Fruit fly (Drosophila melanogaster) whole organism, embryonic: ENCODE results near the gene Cog2.

ENCODE experiments used
- Ada2b ChIP-seq: fragments of 200-800 bp; sonication (Bioruptor generic); IDR thresholded peaks from 2 replicates; pipeline ENCODE4 v1.3.6; 2022; ENCODE audit warnings: missing biosample characterization, missing genetic modification characterization
- Atf6 ChIP-seq: fragments of 200-800 bp; sonication (Bioruptor generic); IDR thresholded peaks from 2 replicates; pipeline ENCODE4 v1.3.6; 2022; ENCODE audit warnings: missing biosample characterization, missing genetic modification characterization
- Bgb ChIP-seq: fragments of 200-800 bp; sonication (Bioruptor generic); IDR thresholded peaks from 2 replicates; pipeline ENCODE4 v1.3.6; 2022; ENCODE audit warnings: missing biosample characterization, missing genetic modification characterization; ENCODE audit not compliant: partially characterized antibody
- Blimp-1 ChIP-seq: fragments of 200-800 bp; sonication (Bioruptor generic); optimal IDR thresholded peaks from 3 replicates; lab custom pipeline; 2018; ENCODE audit warnings: missing biosample characterization, missing genetic modification characterization, mild to moderate bottlenecking, moderate library complexity, missing genetic modification reagents
- CG10267 ChIP-seq: fragments of 200-800 bp; sonication (Bioruptor generic); optimal IDR thresholded peaks from 2 replicates; lab custom pipeline; 2018; ENCODE audit warnings: missing biosample characterization, mild to moderate bottlenecking, missing genetic modification characterization, moderate library complexity
- CG11085 ChIP-seq: fragments of 200-800 bp; sonication (Bioruptor generic); IDR thresholded peaks from 2 replicates; pipeline ENCODE4 v1.3.6; 2022; ENCODE audit warnings: missing biosample characterization, missing genetic modification characterization
- CG13123 ChIP-seq: fragments of 200-800 bp; sonication (Bioruptor generic); optimal IDR thresholded peaks from 2 replicates; lab custom pipeline; 2016; ENCODE audit warnings: missing biosample characterization, missing genetic modification characterization
- CG14860 ChIP-seq: fragments of 200-800 bp; sonication (Bioruptor generic); IDR thresholded peaks from 3 replicates; pipeline ENCODE4 v1.3.6; 2022; ENCODE audit warnings: missing biosample characterization, missing genetic modification characterization; ENCODE audit not compliant: partially characterized antibody
- CG17612 ChIP-seq: fragments of 200-800 bp; sonication (Bioruptor generic); IDR thresholded peaks from 2 replicates; pipeline ENCODE4 v1.3.6; 2022; ENCODE audit warnings: missing biosample characterization, missing genetic modification characterization
- CG18011 ChIP-seq: fragments of 200-800 bp; sonication (Bioruptor generic); optimal IDR thresholded peaks from 2 replicates; lab custom pipeline; 2017; ENCODE audit warnings: missing biosample characterization, missing genetic modification characterization, mild to moderate bottlenecking, moderate library complexity, missing genotype
- CG18764 ChIP-seq: fragments of 200-800 bp; sonication (Bioruptor generic); optimal IDR thresholded peaks from 3 replicates; lab custom pipeline; 2016; ENCODE audit warnings: missing biosample characterization, missing genetic modification characterization
- CG33557 ChIP-seq: fragments of 200-800 bp; sonication (Bioruptor generic); optimal IDR thresholded peaks from 2 replicates; lab custom pipeline; 2019; ENCODE audit warnings: missing biosample characterization, mild to moderate bottlenecking, missing genetic modification characterization, moderate library complexity
- CG3995 ChIP-seq: fragments of 200-800 bp; sonication (Bioruptor generic); optimal IDR thresholded peaks from 3 replicates; lab custom pipeline; 2016; ENCODE audit warnings: missing biosample characterization, missing genetic modification characterization
- CG6689 ChIP-seq: fragments of 200-800 bp; sonication (Bioruptor generic); IDR thresholded peaks from 2 replicates; pipeline ENCODE4 v1.3.6; 2022; ENCODE audit warnings: missing biosample characterization, missing genetic modification characterization
- CG6765 ChIP-seq: fragments of 200-800 bp; sonication (Bioruptor generic); optimal IDR thresholded peaks from 3 replicates; lab custom pipeline; 2017; ENCODE audit warnings: missing biosample characterization, mild to moderate bottlenecking, missing genetic modification characterization
- CG7372 ChIP-seq: fragments of 200-800 bp; sonication (Bioruptor generic); IDR thresholded peaks from 2 replicates; pipeline ENCODE4 v1.3.6; 2022; ENCODE audit warnings: missing biosample characterization, missing genetic modification characterization
- CG8924 ChIP-seq: fragments of 200-800 bp; optimal IDR thresholded peaks from 3 replicates; lab custom pipeline; 2019; ENCODE audit warnings: missing biosample characterization, mild to moderate bottlenecking, missing genetic modification characterization, moderate library complexity
- CG8944 ChIP-seq: fragments of 200-800 bp; sonication (Bioruptor generic); optimal IDR thresholded peaks from 3 replicates; lab custom pipeline; 2016; ENCODE audit warnings: missing biosample characterization, missing genetic modification characterization
- CG9437 ChIP-seq: fragments of 200-800 bp; sonication (Bioruptor generic); optimal IDR thresholded peaks from 2 replicates; lab custom pipeline; 2018; ENCODE audit warnings: missing biosample characterization, mild to moderate bottlenecking, missing genetic modification characterization
- CG9817 ChIP-seq: fragments of 200-800 bp; sonication (Bioruptor generic); optimal IDR thresholded peaks from 2 replicates; lab custom pipeline; 2018; ENCODE audit warnings: missing biosample characterization, mild to moderate bottlenecking, missing genetic modification characterization, moderate library complexity
- CoRest ChIP-seq: fragments of 200-800 bp; sonication (Bioruptor generic); optimal IDR thresholded peaks from 3 replicates; lab custom pipeline; 2018; ENCODE audit warnings: missing biosample characterization, mild to moderate bottlenecking, missing genetic modification characterization, moderate library complexity
- Fer2 ChIP-seq: fragments of 200-800 bp; sonication (Bioruptor generic); optimal IDR thresholded peaks from 2 replicates; lab custom pipeline; 2018; ENCODE audit warnings: missing biosample characterization, mild to moderate bottlenecking, missing genetic modification characterization, moderate library complexity
- H15 ChIP-seq: fragments of 200-800 bp; sonication (Bioruptor generic); IDR thresholded peaks from 3 replicates; pipeline ENCODE4 v1.3.6; 2022; ENCODE audit warnings: missing biosample characterization, missing genetic modification characterization
- Hmr ChIP-seq: fragments of 200-800 bp; sonication (Bioruptor generic); optimal IDR thresholded peaks from 3 replicates; lab custom pipeline; 2017; ENCODE audit warnings: mild to moderate bottlenecking, missing biosample characterization, missing genetic modification reagents, missing genetic modification characterization
- Lhr ChIP-seq: fragments of 200-800 bp; sonication (Bioruptor generic); optimal IDR thresholded peaks from 3 replicates; lab custom pipeline; 2017; ENCODE audit warnings: mild to moderate bottlenecking, missing biosample characterization, missing genetic modification reagents, missing genetic modification characterization
- Meics ChIP-seq: fragments of 200-800 bp; sonication (Bioruptor generic); optimal IDR thresholded peaks from 2 replicates; lab custom pipeline; 2017; ENCODE audit warnings: missing biosample characterization, mild to moderate bottlenecking, missing genetic modification characterization
- NfI ChIP-seq: fragments of 200-800 bp; sonication (Bioruptor generic); optimal IDR thresholded peaks from 3 replicates; lab custom pipeline; 2018; ENCODE audit warnings: missing biosample characterization, mild to moderate bottlenecking, missing genetic modification characterization, moderate library complexity
- Sry-β ChIP-seq: fragments of 200-800 bp; sonication (Bioruptor generic); optimal IDR thresholded peaks from 2 replicates; lab custom pipeline; 2018; ENCODE audit warnings: missing biosample characterization, mild to moderate bottlenecking, missing genetic modification characterization, moderate library complexity
- Trl ChIP-seq, 3 experiments: fragments of >200 bp in 2 of 3; fragments of 200-800 bp in 1 of 3; sonication (Bioruptor generic) in 1 of 3; optimal IDR thresholded peaks; 2 replicates in 1 of 3; 3 replicates in 2 of 3; lab custom pipeline; 2016 to 2017; ENCODE audit warnings: missing biosample characterization in 1 of 3, missing genetic modification characterization in 1 of 3
- Usf ChIP-seq: fragments of 200-800 bp; sonication (Bioruptor generic); optimal IDR thresholded peaks from 2 replicates; lab custom pipeline; 2017; ENCODE audit warnings: missing genotype, missing biosample characterization, missing genetic modification characterization
- ash1 ChIP-seq: fragments of 200-800 bp; sonication (Bioruptor generic); optimal IDR thresholded peaks from 2 replicates; lab custom pipeline; 2018; ENCODE audit warnings: missing biosample characterization, mild to moderate bottlenecking, missing genetic modification characterization
- bab2 ChIP-seq: fragments of 200-800 bp; sonication (Bioruptor generic); optimal IDR thresholded peaks from 2 replicates; lab custom pipeline; 2016; ENCODE audit warnings: missing biosample characterization, missing genetic modification characterization
- bowl ChIP-seq: fragments of 200-800 bp; sonication (Bioruptor generic); IDR thresholded peaks from 2 replicates; pipeline ENCODE4 v1.3.6; 2022; ENCODE audit warnings: missing biosample characterization, missing genetic modification characterization
- dimm ChIP-seq: fragments of 200-800 bp; sonication (Bioruptor generic); IDR thresholded peaks from 2 replicates; pipeline ENCODE4 v1.3.6; 2022; ENCODE audit warnings: missing biosample characterization, missing genetic modification characterization
- dmrt11E ChIP-seq: fragments of 200-800 bp; sonication (Bioruptor generic); optimal IDR thresholded peaks from 3 replicates; lab custom pipeline; 2018; ENCODE audit warnings: missing biosample characterization, mild to moderate bottlenecking, missing genetic modification characterization, moderate library complexity
- ftz-f1 ChIP-seq: fragments of 200-800 bp; sonication (Bioruptor generic); optimal IDR thresholded peaks from 2 replicates; lab custom pipeline; 2016; ENCODE audit warnings: missing biosample characterization, missing genetic modification characterization
- gcm2 ChIP-seq: fragments of 200-800 bp; sonication (Bioruptor generic); optimal IDR thresholded peaks from 2 replicates; lab custom pipeline; 2016; ENCODE audit warnings: missing biosample characterization, missing genetic modification characterization
- gem ChIP-seq: fragments of 200-800 bp; sonication (Bioruptor generic); optimal IDR thresholded peaks from 2 replicates; lab custom pipeline; 2019; ENCODE audit warnings: missing biosample characterization, mild to moderate bottlenecking, missing genetic modification characterization, moderate library complexity
- gsb-n ChIP-seq: fragments of 200-800 bp; sonication (Bioruptor generic); optimal IDR thresholded peaks from 3 replicates; lab custom pipeline; 2018; ENCODE audit warnings: missing biosample characterization, mild to moderate bottlenecking, missing genetic modification characterization
- gt ChIP-seq: fragments of 200-800 bp; sonication (Bioruptor generic); IDR thresholded peaks from 2 replicates; pipeline ENCODE4 v1.3.6; 2022; ENCODE audit warnings: missing biosample characterization, missing genetic modification characterization
- lbe ChIP-seq: fragments of 200-800 bp; sonication (Bioruptor generic); optimal IDR thresholded peaks from 2 replicates; lab custom pipeline; 2016; ENCODE audit warnings: missing biosample characterization, mild to moderate bottlenecking, missing genetic modification characterization
- lov ChIP-seq, 2 experiments: fragments of 200-800 bp in 1 of 2; fragments of >200 bp in 1 of 2; sonication (Bioruptor generic) in 1 of 2; IDR thresholded peaks in 1 of 2; optimal IDR thresholded peaks in 1 of 2; 2 replicates in 1 of 2; 3 replicates in 1 of 2; pipeline versions ENCODE4 v1.3.6 to Lab custom; 2017 to 2022; ENCODE audit warnings: missing biosample characterization in 1 of 2, missing genetic modification characterization in 1 of 2
- pan ChIP-seq, 4 experiments: fragments of >200 bp in 3 of 4; fragments of 200-800 bp in 1 of 4; sonication (Bioruptor generic) in 1 of 4; optimal IDR thresholded peaks in 3 of 4; IDR thresholded peaks in 1 of 4; 2 replicates each; pipeline versions ENCODE4 v1.3.6 to Lab custom; 2017 to 2022; ENCODE audit warnings: missing biosample characterization in 2 of 4, missing genetic modification characterization in 2 of 4, mixed read lengths in 1 of 4
- pfk ChIP-seq: fragments of 200-800 bp; sonication (Bioruptor generic); optimal IDR thresholded peaks from 2 replicates; lab custom pipeline; 2018; ENCODE audit warnings: missing biosample characterization, mild to moderate bottlenecking, missing genetic modification characterization, moderate library complexity
- pros ChIP-seq: fragments of 200-800 bp; sonication (Bioruptor generic); optimal IDR thresholded peaks from 3 replicates; lab custom pipeline; 2019; ENCODE audit warnings: missing biosample characterization, mild to moderate bottlenecking, missing genetic modification characterization, moderate library complexity
- row ChIP-seq: fragments of 200-800 bp; sonication (Bioruptor generic); IDR thresholded peaks from 3 replicates; pipeline ENCODE4 v1.3.6; 2022; ENCODE audit warnings: missing biosample characterization, missing genetic modification characterization
- sqz ChIP-seq: fragments of 200-800 bp; sonication (Bioruptor generic); optimal IDR thresholded peaks from 3 replicates; lab custom pipeline; 2018; ENCODE audit warnings: missing biosample characterization, mild to moderate bottlenecking, missing genetic modification characterization
- zfh1 ChIP-seq: fragments of 200-800 bp; sonication (Bioruptor generic); IDR thresholded peaks from 3 replicates; pipeline ENCODE4 v1.3.6; 2022; ENCODE audit warnings: missing biosample characterization, missing genetic modification characterization

Gene Cog2

DNA sequence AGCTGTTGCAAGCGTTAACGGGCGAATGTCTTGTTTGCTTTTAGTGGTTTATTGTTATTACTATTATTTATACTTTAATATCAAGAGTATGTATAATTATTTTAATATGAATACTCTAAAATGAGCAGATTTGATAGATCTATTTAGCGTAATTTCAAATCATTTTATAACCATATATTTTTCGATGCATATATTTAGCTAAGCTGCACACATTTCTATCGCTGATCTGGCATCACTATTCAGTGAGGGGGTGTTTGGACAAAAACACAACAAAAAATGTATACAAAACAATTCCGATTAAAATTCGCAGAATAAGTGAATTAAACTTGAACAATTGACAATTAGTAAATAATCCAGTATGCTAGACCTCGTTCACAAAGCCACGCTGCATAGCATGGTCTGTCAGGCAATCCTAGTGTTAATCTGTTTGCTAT is 10.4 kb downstream of the Cog2 start, which contains the start of the genes Trs33 and Tmtc4 (continued):
- TF ChIP-seq CG14860 (no peak), pros (GFP tag; lab: Kevin White, UChicago) (no peak), Lhr (GFP tag; lab: Kevin White, UChicago) (no peak), CoRest (peak; percentile 51), H15 (GFP tag; lab: Robert Waterston, UW) (no peak), pan (optimal IDR thresholded peaks at IDR 0.05; lab: Kevin White, UChicago) (no peak), pan (GFP tag; optimal IDR thresholded peaks at IDR 0.05 in 1 of 2, IDR thresholded peaks at IDR 0.05 in 1 of 2) (no peak), Bgb (GFP tag; lab: Robert Waterston, UW) (no peak), CG7372 (GFP tag; lab: Robert Waterston, UW) (no peak), CG3995 (GFP tag; lab: Kevin White, UChicago) (no peak), NfI (peak; percentile 3), Ada2b (peak; percentile 35; the same call in 1 of the 2 replicates), gt (no peak), CG6765 (no peak), CG13123 (GFP tag; lab: Kevin White, UChicago) (peak; percentile 15), zfh1 (no peak; the same call in 2 of the 3 replicates), ash1 (no peak), dmrt11E (tag; lab: Kevin White, UChicago) (peak; percentile 28), lov (optimal IDR thresholded peaks at IDR 0.05; lab: Kevin White, UChicago) (no peak), lov (GFP tag; IDR thresholded peaks at IDR 0.05; lab: Robert Waterston, UW) (no peak), gsb-n (peak; percentile 58), CG18764 (GFP tag; lab: Kevin White, UChicago) (no peak), lbe (GFP tag; lab: Kevin White, UChicago) (peak; percentile 55), CG11085 (GFP tag; lab: Robert Waterston, UW) (no peak), Usf (GFP tag; lab: Kevin White, UChicago) (no peak), CG10267 (tag; lab: Kevin White, UChicago) (peak; percentile 54), CG6689 (GFP tag; lab: Robert Waterston, UW) (no peak), Fer2 (tag; lab: Kevin White, UChicago) (peak; percentile 17), Atf6 (no peak), ftz-f1 (GFP tag; lab: Kevin White, UChicago) (no peak), Hmr (peak; percentile 30), CG8924 (peak; percentile 49), Blimp-1 (GFP tag; lab: Kevin White, UChicago) (peak; percentile 31), Meics (GFP tag; lab: Kevin White, UChicago) (peak; percentile 34), CG17612 (GFP tag; lab: Robert Waterston, UW) (no peak), bowl (GFP tag; lab: Robert Waterston, UW) (no peak), Sry-β (GFP tag; lab: Kevin White, UChicago) (peak; percentile 89), Trl (optimal IDR thresholded peaks at IDR 0.05; lab: Kevin White, UChicago) (no peak), Trl (GFP tag; optimal IDR thresholded peaks at IDR 0.05; lab: Kevin White, UChicago) (no peak), bab2 (GFP tag; lab: Kevin White, UChicago) (no peak), gem (tag; lab: Kevin White, UChicago) (peak; percentile 67), gcm2 (GFP tag; lab: Kevin White, UChicago) (no peak), dimm (GFP tag; lab: Robert Waterston, UW) (no peak), sqz (no peak), CG18011 (no peak), row (GFP tag; lab: Robert Waterston, UW) (peak; percentile 85), CG9817 (tag; lab: Kevin White, UChicago) (peak; percentile 53), pfk (GFP tag; lab: Kevin White, UChicago) (no peak), CG33557 (GFP tag; lab: Kevin White, UChicago) (peak; percentile 34), CG9437 (GFP tag; lab: Kevin White, UChicago) (no peak), CG8944 (no peak)
